Fruit fly (Drosophila melanogaster) whole organism, embryonic: ENCODE results near the gene usp.

Source experiments
- Aef1 ChIP-seq: fragments of 200-800 bp; sonication (Bioruptor generic); IDR thresholded peaks from 3 replicates; pipeline ENCODE4 v1.3.6; 2022; ENCODE audit warnings: missing biosample characterization, missing genetic modification characterization
- Bteb2 ChIP-seq: fragments of 200-800 bp; sonication (Bioruptor generic); optimal IDR thresholded peaks from 2 replicates; lab custom pipeline; 2016; ENCODE audit warnings: missing biosample characterization, missing genetic modification characterization
- C15 ChIP-seq: fragments of 200-800 bp; sonication (Bioruptor generic); IDR thresholded peaks from 3 replicates; pipeline ENCODE4 v1.3.6; 2022; ENCODE audit warnings: missing biosample characterization, missing genetic modification characterization
- CG12219 ChIP-seq: fragments of 200-800 bp; sonication (Bioruptor generic); optimal IDR thresholded peaks from 3 replicates; lab custom pipeline; 2018; ENCODE audit warnings: missing biosample characterization, mild to moderate bottlenecking, missing genetic modification characterization
- CG12299 ChIP-seq: fragments of 200-800 bp; sonication (Bioruptor generic); optimal IDR thresholded peaks from 2 replicates; lab custom pipeline; 2018; ENCODE audit warnings: missing biosample characterization, mild to moderate bottlenecking, missing genetic modification characterization
- CG12744 ChIP-seq: fragments of 200-800 bp; sonication (Bioruptor generic); optimal IDR thresholded peaks from 2 replicates; lab custom pipeline; 2016; ENCODE audit warnings: missing biosample characterization, missing genetic modification characterization
- CG12942 ChIP-seq: fragments of 200-800 bp; sonication (Bioruptor generic); optimal IDR thresholded peaks from 3 replicates; lab custom pipeline; 2016; ENCODE audit warnings: missing biosample characterization, missing genetic modification characterization
- CG13894 ChIP-seq: fragments of 200-800 bp; sonication (Bioruptor generic); optimal IDR thresholded peaks from 3 replicates; lab custom pipeline; 2018; ENCODE audit warnings: missing biosample characterization, mild to moderate bottlenecking, missing genetic modification characterization, moderate library complexity
- CG15073 ChIP-seq: fragments of 200-800 bp; sonication (Bioruptor generic); optimal IDR thresholded peaks from 2 replicates; lab custom pipeline; 2016; ENCODE audit warnings: missing biosample characterization, missing genetic modification characterization
- CG15601 ChIP-seq: fragments of 200-800 bp; sonication (Bioruptor generic); optimal IDR thresholded peaks from 3 replicates; lab custom pipeline; 2019; ENCODE audit warnings: missing biosample characterization, mild to moderate bottlenecking, missing genetic modification characterization, moderate library complexity
- CG17385 ChIP-seq: fragments of 200-800 bp; sonication (Bioruptor generic); optimal IDR thresholded peaks from 3 replicates; lab custom pipeline; 2018; ENCODE audit warnings: missing biosample characterization, mild to moderate bottlenecking, missing genetic modification characterization
- CG17612 ChIP-seq: fragments of 200-800 bp; sonication (Bioruptor generic); IDR thresholded peaks from 2 replicates; pipeline ENCODE4 v1.3.6; 2022; ENCODE audit warnings: missing biosample characterization, missing genetic modification characterization
- CG1792 ChIP-seq: fragments of 200-800 bp; sonication (Bioruptor generic); optimal IDR thresholded peaks from 2 replicates; lab custom pipeline; 2016; ENCODE audit warnings: missing biosample characterization, missing genetic modification characterization
- CG18262 ChIP-seq: fragments of 200-800 bp; optimal IDR thresholded peaks from 3 replicates; lab custom pipeline; 2019; ENCODE audit warnings: missing biosample characterization, mild to moderate bottlenecking, missing genetic modification characterization, moderate library complexity
- CG2129 ChIP-seq: fragments of 200-800 bp; sonication (Bioruptor generic); IDR thresholded peaks from 2 replicates; pipeline ENCODE4 v1.3.6; 2022; ENCODE audit warnings: missing biosample characterization, missing genetic modification characterization; ENCODE audit not compliant: partially characterized antibody
- CG2678 ChIP-seq: fragments of 200-800 bp; sonication (Bioruptor generic); optimal IDR thresholded peaks from 3 replicates; lab custom pipeline; 2019; ENCODE audit warnings: missing biosample characterization, mild to moderate bottlenecking, missing genetic modification characterization, moderate library complexity
- CG2875 ChIP-seq: fragments of 200-800 bp; sonication (Bioruptor generic); optimal IDR thresholded peaks from 2 replicates; lab custom pipeline; 2017; ENCODE audit warnings: missing biosample characterization, mild to moderate bottlenecking, missing genetic modification characterization, missing genetic modification reagents
- CG4854 ChIP-seq: fragments of 200-800 bp; sonication (Bioruptor generic); optimal IDR thresholded peaks from 2 replicates; lab custom pipeline; 2016; ENCODE audit warnings: missing biosample characterization, missing genetic modification characterization, inconsistent platforms
- CG5180 ChIP-seq: fragments of 200-800 bp; sonication (Bioruptor generic); optimal IDR thresholded peaks from 3 replicates; lab custom pipeline; 2017; ENCODE audit warnings: missing biosample characterization, missing genetic modification characterization, mild to moderate bottlenecking, moderate library complexity, missing genetic modification reagents
- CG5953 ChIP-seq: fragments of 200-800 bp; sonication (Bioruptor generic); IDR thresholded peaks from 2 replicates; pipeline ENCODE4 v1.3.6; 2022; ENCODE audit warnings: missing biosample characterization, missing genetic modification characterization
- CG6175 ChIP-seq: fragments of 200-800 bp; sonication (Bioruptor generic); IDR thresholded peaks from 3 replicates; pipeline ENCODE4 v1.3.6; 2022; ENCODE audit warnings: missing biosample characterization, missing genetic modification characterization
- CG7271 ChIP-seq: fragments of 200-800 bp; sonication (Bioruptor generic); optimal IDR thresholded peaks from 2 replicates; lab custom pipeline; 2018; ENCODE audit warnings: missing biosample characterization, mild to moderate bottlenecking, missing genetic modification characterization, moderate library complexity
- CG8359 ChIP-seq: fragments of 200-800 bp; sonication (Bioruptor generic); optimal IDR thresholded peaks from 2 replicates; lab custom pipeline; 2017; ENCODE audit warnings: missing biosample characterization, mild to moderate bottlenecking, missing genetic modification characterization, borderline replicate concordance
- Chrac-16 ChIP-seq: fragments of 200-800 bp; sonication (Bioruptor generic); optimal IDR thresholded peaks from 3 replicates; lab custom pipeline; 2016; ENCODE audit warnings: missing biosample characterization, missing genetic modification characterization
- D19B ChIP-seq: fragments of 200-800 bp; sonication (Bioruptor generic); optimal IDR thresholded peaks from 2 replicates; lab custom pipeline; 2017; ENCODE audit warnings: missing biosample characterization, mild to moderate bottlenecking, missing genetic modification characterization
- Dad ChIP-seq: fragments of 200-800 bp; sonication (Bioruptor generic); optimal IDR thresholded peaks from 3 replicates; lab custom pipeline; 2016; ENCODE audit warnings: missing biosample characterization, missing genetic modification characterization
- Dfd ChIP-seq, 2 experiments: fragments of >200 bp; optimal IDR thresholded peaks; 2 replicates each; lab custom pipeline; 2017; ENCODE audit warnings: missing biosample characterization in 2 of 2, missing genetic modification characterization in 2 of 2
- Hr39 ChIP-seq: fragments of >200 bp; optimal IDR thresholded peaks from 2 replicates; lab custom pipeline; 2017
- MTF-1 ChIP-seq: fragments of 200-800 bp; sonication (Bioruptor generic); optimal IDR thresholded peaks from 2 replicates; lab custom pipeline; 2018; ENCODE audit warnings: missing biosample characterization, mild to moderate bottlenecking, missing genetic modification characterization, borderline replicate concordance
- Nf-YC ChIP-seq: fragments of 200-800 bp; optimal IDR thresholded peaks from 3 replicates; lab custom pipeline; 2019; ENCODE audit warnings: missing biosample characterization, mild to moderate bottlenecking, missing genetic modification characterization, moderate library complexity
- Oli ChIP-seq: fragments of 200-800 bp; sonication (Bioruptor generic); optimal IDR thresholded peaks from 2 replicates; lab custom pipeline; 2018; ENCODE audit warnings: missing biosample characterization, mild to moderate bottlenecking, missing genetic modification characterization, moderate library complexity
- Rx ChIP-seq: fragments of 200-800 bp; sonication (Bioruptor generic); IDR thresholded peaks from 2 replicates; pipeline ENCODE4 v1.3.6; 2022; ENCODE audit warnings: missing biosample characterization, missing genetic modification characterization
- TFAM ChIP-seq: fragments of 200-800 bp; sonication (Bioruptor generic); optimal IDR thresholded peaks from 2 replicates; lab custom pipeline; 2017; ENCODE audit warnings: missing biosample characterization, missing genetic modification characterization, inconsistent platforms
- Tbp ChIP-seq: fragments of >200 bp; optimal IDR thresholded peaks from 2 replicates; lab custom pipeline; 2018; ENCODE audit warnings: missing biosample characterization, missing genetic modification characterization
- ap ChIP-seq: fragments of 200-800 bp; sonication (Bioruptor generic); IDR thresholded peaks from 2 replicates; pipeline ENCODE4 v1.3.6; 2022; ENCODE audit warnings: missing biosample characterization, missing genetic modification characterization
- ash1 ChIP-seq: fragments of 200-800 bp; sonication (Bioruptor generic); optimal IDR thresholded peaks from 2 replicates; lab custom pipeline; 2018; ENCODE audit warnings: missing biosample characterization, mild to moderate bottlenecking, missing genetic modification characterization
- disco-r ChIP-seq: fragments of 200-800 bp; sonication (Bioruptor generic); optimal IDR thresholded peaks from 2 replicates; lab custom pipeline; 2016; ENCODE audit warnings: missing biosample characterization, missing genetic modification characterization
- dmrt11E ChIP-seq: fragments of 200-800 bp; sonication (Bioruptor generic); optimal IDR thresholded peaks from 3 replicates; lab custom pipeline; 2018; ENCODE audit warnings: missing biosample characterization, mild to moderate bottlenecking, missing genetic modification characterization, moderate library complexity
- ewg ChIP-seq: fragments of 200-800 bp; sonication (Bioruptor generic); optimal IDR thresholded peaks from 3 replicates; lab custom pipeline; 2017; ENCODE audit warnings: mild to moderate bottlenecking, missing biosample characterization, missing genetic modification reagents, missing genetic modification characterization
- fu2 ChIP-seq: fragments of 200-800 bp; sonication (Bioruptor generic); optimal IDR thresholded peaks from 2 replicates; lab custom pipeline; 2016; ENCODE audit warnings: missing biosample characterization, missing genetic modification characterization
- grau ChIP-seq: fragments of 200-800 bp; optimal IDR thresholded peaks from 3 replicates; lab custom pipeline; 2019; ENCODE audit warnings: missing biosample characterization, mild to moderate bottlenecking, missing genetic modification characterization, moderate library complexity
- hth ChIP-seq: fragments of >200 bp; optimal IDR thresholded peaks from 2 replicates; lab custom pipeline; 2017; ENCODE audit warnings: inconsistent platforms
- ind ChIP-seq: fragments of 200-800 bp; sonication (Bioruptor generic); optimal IDR thresholded peaks from 3 replicates; lab custom pipeline; 2016; ENCODE audit warnings: missing biosample characterization, missing genetic modification characterization
- kay ChIP-seq: fragments of 200-800 bp; sonication (Bioruptor generic); optimal IDR thresholded peaks from 2 replicates; lab custom pipeline; 2016; ENCODE audit warnings: missing biosample characterization, missing genetic modification characterization
- nau ChIP-seq: fragments of 200-800 bp; sonication (Bioruptor generic); optimal IDR thresholded peaks from 3 replicates; lab custom pipeline; 2017; ENCODE audit warnings: missing biosample characterization, mild to moderate bottlenecking, missing genetic modification characterization, missing genetic modification reagents
- pho ChIP-seq: fragments of 200-800 bp; sonication (Bioruptor generic); optimal IDR thresholded peaks from 2 replicates; lab custom pipeline; 2016; ENCODE audit warnings: missing biosample characterization, missing genetic modification characterization
- pita ChIP-seq: fragments of 200-800 bp; sonication (Bioruptor generic); optimal IDR thresholded peaks from 2 replicates; lab custom pipeline; 2017; ENCODE audit warnings: missing biosample characterization, mild to moderate bottlenecking, missing genetic modification characterization
- schlank ChIP-seq: fragments of 200-800 bp; sonication (Bioruptor generic); optimal IDR thresholded peaks from 2 replicates; lab custom pipeline; 2018; ENCODE audit warnings: missing biosample characterization, mild to moderate bottlenecking, missing genetic modification characterization
- sens ChIP-seq: fragments of 200-800 bp; sonication (Bioruptor generic); peaks from one replicate; lab custom pipeline; 2016; ENCODE audit warnings: missing biosample characterization, missing genetic modification characterization
- sug ChIP-seq: fragments of 200-800 bp; optimal IDR thresholded peaks from 2 replicates; lab custom pipeline; 2019; ENCODE audit warnings: missing biosample characterization, mild to moderate bottlenecking, missing genetic modification characterization, moderate library complexity
- trem ChIP-seq: fragments of 200-800 bp; optimal IDR thresholded peaks from 3 replicates; lab custom pipeline; 2019; ENCODE audit warnings: missing biosample characterization, mild to moderate bottlenecking, missing genetic modification characterization, moderate library complexity
- twi ChIP-seq: fragments of 200-800 bp; optimal IDR thresholded peaks from 2 replicates; lab custom pipeline; 2019; ENCODE audit warnings: missing biosample characterization, mild to moderate bottlenecking, missing genetic modification characterization, moderate library complexity
- vvl ChIP-seq: fragments of 200-800 bp; sonication (Bioruptor generic); IDR thresholded peaks from 2 replicates; pipeline ENCODE4 v1.3.6; 2022; ENCODE audit warnings: missing biosample characterization, missing genetic modification characterization

Gene usp

DNA sequence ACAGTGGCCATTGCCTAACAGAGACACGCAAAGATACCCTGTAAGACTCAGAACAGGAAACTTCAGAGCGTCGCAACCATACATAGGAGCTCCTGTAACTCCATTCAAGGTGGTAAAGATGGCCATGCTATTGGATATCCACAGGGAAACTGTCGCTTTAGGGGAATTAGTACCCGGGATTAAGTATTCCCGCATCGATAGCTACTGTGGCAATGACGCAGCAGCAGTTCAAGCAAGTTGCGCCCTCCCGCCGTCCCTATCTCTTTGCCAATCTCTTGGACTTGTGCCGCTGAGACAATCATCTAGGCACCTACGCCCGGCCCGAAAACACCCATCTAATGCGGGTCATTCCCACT lies 28.6 kb upstream of the usp start (continued):
- TF ChIP-seq grau (tag; lab: Kevin White, UChicago) (peak; percentile 96), Tbp (no peak), CG18262 (peak; percentile 39), Hr39 (lab: Kevin White, UChicago) (no peak), ind (GFP tag; lab: Kevin White, UChicago) (peak; percentile 77), CG7271 (tag; lab: Kevin White, UChicago) (no peak), ash1 (no peak), dmrt11E (no peak), Nf-YC (tag; lab: Kevin White, UChicago) (peak; percentile 65), sug (peak; percentile 66), pita (no peak), CG13894 (tag; lab: Kevin White, UChicago) (peak; percentile 40), CG12219 (GFP tag; lab: Kevin White, UChicago) (peak; percentile 48), fu2 (peak; percentile 21), CG8359 (GFP tag; lab: Kevin White, UChicago) (no peak), sens (peak; percentile 79), CG15601 (tag; lab: Kevin White, UChicago) (no peak), Dfd (GFP tag; optimal IDR thresholded peaks at IDR 0.05; lab: Kevin White, UChicago) (no peak), CG17385 (peak; percentile 53), D19B (GFP tag; lab: Kevin White, UChicago) (peak; percentile 78), Oli (tag; lab: Kevin White, UChicago) (peak; percentile 41), trem (tag; lab: Kevin White, UChicago) (no peak), MTF-1 (GFP tag; lab: Kevin White, UChicago) (no peak), CG2678 (peak; percentile 78), CG5180 (GFP tag; lab: Kevin White, UChicago) (peak; percentile 38), ewg (GFP tag; lab: Kevin White, UChicago) (peak; percentile 19), pho (GFP tag; lab: Kevin White, UChicago) (peak; percentile 25), twi (tag; lab: Kevin White, UChicago) (no peak), CG5953 (GFP tag; lab: Robert Waterston, UW) (no peak), CG1792 (GFP tag; lab: Kevin White, UChicago) (peak; percentile 25), ap (GFP tag; lab: Robert Waterston, UW) (no peak), disco-r (GFP tag; lab: Kevin White, UChicago) (no peak), Aef1 (GFP tag; lab: Robert Waterston, UW) (peak; percentile 77), schlank (tag; lab: Kevin White, UChicago) (peak; percentile 23), CG15073 (GFP tag; lab: Kevin White, UChicago) (no peak), CG6175 (no peak), CG4854 (no peak), Bteb2 (GFP tag; lab: Kevin White, UChicago) (no peak), C15 (GFP tag; lab: Robert Waterston, UW) (no peak), nau (GFP tag; lab: Kevin White, UChicago) (no peak), Dad (peak; percentile 7), CG12942 (peak; percentile 52), hth (no peak), Rx (GFP tag; lab: Robert Waterston, UW) (peak; percentile 49; the same call in 1 of the 2 replicates), Chrac-16 (GFP tag; lab: Kevin White, UChicago) (peak; percentile 11), CG2875 (peak; percentile 8), CG17612 (GFP tag; lab: Robert Waterston, UW) (no peak), vvl (GFP tag; lab: Robert Waterston, UW) (peak; percentile 80), kay (GFP tag; lab: Kevin White, UChicago) (peak; percentile 98), CG12744 (GFP tag; lab: Kevin White, UChicago) (no peak), CG12299 (tag; lab: Kevin White, UChicago) (no peak), TFAM (GFP tag; lab: Kevin White, UChicago) (no peak), CG2129 (GFP tag; lab: Robert Waterston, UW) (no peak)
